Worm (Caenorhabditis elegans) whole organism, L1 larva: ENCODE data around the gene acdh-6.

Experiments used
- blmp-1 ChIP-seq: fragments of 150-350 bp; optimal IDR thresholded peaks from 2 replicates; lab custom pipeline; 2014; ENCODE audit warnings: missing biosample characterization, missing genetic modification characterization
- egl-27 ChIP-seq, 2 experiments: fragments of 150-350 bp in 1 of 2; sonication (generic microtip); optimal IDR thresholded peaks; 3 replicates each; lab custom pipeline; 2017 to 2018; ENCODE audit warnings: missing biosample characterization in 2 of 2, missing genetic modification characterization in 2 of 2, missing genetic modification reagents in 2 of 2
- nhr-237 ChIP-seq: fragments of 150-350 bp; optimal IDR thresholded peaks from 2 replicates; lab custom pipeline; 2014; ENCODE audit warnings: missing biosample characterization, missing genetic modification characterization
- nhr-76 ChIP-seq: sonication (generic microtip); optimal IDR thresholded peaks from 2 replicates; lab custom pipeline; 2017; ENCODE audit warnings: missing biosample characterization, missing genetic modification characterization
- pqm-1 ChIP-seq: sonication (generic microtip); optimal IDR thresholded peaks from 3 replicates; lab custom pipeline; 2017; ENCODE audit warnings: missing biosample characterization, missing genetic modification characterization
- snpc-4 ChIP-seq: fragments of 150-350 bp; optimal IDR thresholded peaks from 2 replicates; lab custom pipeline; 2014; ENCODE audit warnings: missing biosample characterization, missing genetic modification characterization
- sup-37 ChIP-seq: fragments of 200-800 bp; sonication (Bioruptor generic); optimal IDR thresholded peaks from 2 replicates; lab custom pipeline; 2018; ENCODE audit warnings: mild to moderate bottlenecking, missing genetic modification characterization, missing compliant biosample characterization
- tlp-1 ChIP-seq: fragments of 150-350 bp; optimal IDR thresholded peaks from 2 replicates; lab custom pipeline; 2014; ENCODE audit warnings: missing biosample characterization, missing genetic modification characterization
- zag-1 ChIP-seq: fragments of 150-350 bp; optimal IDR thresholded peaks from 2 replicates; lab custom pipeline; 2014; ENCODE audit warnings: missing biosample characterization, missing genetic modification characterization
- zip-4 ChIP-seq: fragments of 200-800 bp; sonication (Bioruptor generic); optimal IDR thresholded peaks from 2 replicates; lab custom pipeline; 2018; ENCODE audit warnings: mild to moderate bottlenecking, missing genetic modification characterization, moderate library complexity, missing compliant biosample characterization

DNA sequence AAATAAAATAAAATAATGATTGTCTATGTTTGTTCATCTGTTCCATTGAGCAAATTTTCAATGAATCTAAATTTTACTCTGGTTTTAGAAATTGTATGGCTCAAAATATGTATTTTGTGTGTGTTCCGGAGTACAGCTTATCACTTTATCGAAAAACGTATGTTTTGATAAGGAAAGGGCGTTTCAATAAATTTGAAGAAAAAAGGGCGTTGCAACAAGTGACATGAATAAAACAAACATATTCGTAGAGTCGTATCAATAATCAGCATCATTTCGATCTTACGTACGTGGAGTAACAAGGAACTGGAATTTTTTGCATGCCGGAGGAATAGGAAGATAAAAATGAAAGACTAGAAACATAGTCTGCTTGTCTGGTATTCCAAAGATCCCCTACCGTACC, 33.2 kb downstream of the acdh-6 start:
- TF ChIP-seq nhr-76 (tag; lab: Kevin White, UChicago) (no peak), snpc-4 (no peak), tlp-1 (tag; lab: Kevin White, UChicago) (no peak), sup-37 (no peak), zip-4 (GFP tag; lab: Kevin White, UChicago) (no peak), pqm-1 (tag; lab: Kevin White, UChicago) (no peak), egl-27 (tag; optimal IDR thresholded peaks at IDR 0.05; lab: Kevin White, UChicago) (no peak), nhr-237 (no peak), zag-1 (tag; lab: Kevin White, UChicago) (no peak), blmp-1 (no peak)
